Fruit fly (Drosophila melanogaster) whole organism, embryonic: ENCODE results near the gene Hou.

Source experiments
- Awh ChIP-seq: fragments of 200-800 bp; sonication (Bioruptor generic); IDR thresholded peaks from 2 replicates; pipeline ENCODE4, ENCODE4 v1.3.6; 2022; ENCODE audit warnings: missing biosample characterization, missing genetic modification characterization
- B-H2 ChIP-seq: fragments of 200-800 bp; sonication (Bioruptor generic); optimal IDR thresholded peaks from 2 replicates; lab custom pipeline; 2018; ENCODE audit warnings: missing biosample characterization, mild to moderate bottlenecking, missing genetic modification characterization
- Bgb ChIP-seq: fragments of 200-800 bp; sonication (Bioruptor generic); IDR thresholded peaks from 2 replicates; pipeline ENCODE4 v1.3.6; 2022; ENCODE audit warnings: missing biosample characterization, missing genetic modification characterization; ENCODE audit not compliant: partially characterized antibody
- Blimp-1 ChIP-seq: fragments of 200-800 bp; sonication (Bioruptor generic); optimal IDR thresholded peaks from 3 replicates; lab custom pipeline; 2018; ENCODE audit warnings: missing biosample characterization, missing genetic modification characterization, mild to moderate bottlenecking, moderate library complexity, missing genetic modification reagents
- CG10147 ChIP-seq: fragments of 200-800 bp; sonication (Bioruptor generic); optimal IDR thresholded peaks from 2 replicates; lab custom pipeline; 2019; ENCODE audit warnings: missing biosample characterization, mild to moderate bottlenecking, missing genetic modification characterization, moderate library complexity
- CG10979 ChIP-seq: fragments of 200-800 bp; sonication (Bioruptor generic); optimal IDR thresholded peaks from 2 replicates; lab custom pipeline; 2018; ENCODE audit warnings: missing biosample characterization, mild to moderate bottlenecking, missing genetic modification characterization, moderate library complexity
- CG11695 ChIP-seq: fragments of 200-800 bp; sonication (Bioruptor generic); IDR thresholded peaks from 3 replicates; pipeline ENCODE4 v1.3.6; 2022; ENCODE audit warnings: missing biosample characterization, missing genetic modification characterization
- CG12744 ChIP-seq: fragments of 200-800 bp; sonication (Bioruptor generic); optimal IDR thresholded peaks from 2 replicates; lab custom pipeline; 2016; ENCODE audit warnings: missing biosample characterization, missing genetic modification characterization
- CG13287 ChIP-seq: fragments of 200-800 bp; sonication (Bioruptor generic); IDR thresholded peaks from 2 replicates; pipeline ENCODE4 v1.3.6; 2022; ENCODE audit warnings: missing biosample characterization, missing genetic modification characterization; ENCODE audit not compliant: partially characterized antibody
- CG13775 ChIP-seq: fragments of 200-800 bp; sonication (Bioruptor generic); optimal IDR thresholded peaks from 3 replicates; lab custom pipeline; 2017; ENCODE audit warnings: missing biosample characterization, mild to moderate bottlenecking, missing genetic modification characterization
- CG14441 ChIP-seq: fragments of 200-800 bp; sonication (Bioruptor generic); IDR thresholded peaks from 2 replicates; pipeline ENCODE4 v1.3.6; 2022; ENCODE audit warnings: missing biosample characterization, missing genetic modification characterization
- CG15696 ChIP-seq: fragments of 200-800 bp; sonication (Bioruptor generic); optimal IDR thresholded peaks from 2 replicates; lab custom pipeline; 2019; ENCODE audit warnings: missing biosample characterization, mild to moderate bottlenecking, missing genetic modification characterization, moderate library complexity
- CG18599 ChIP-seq: fragments of 200-800 bp; sonication (Bioruptor generic); optimal IDR thresholded peaks from 3 replicates; lab custom pipeline; 2017; ENCODE audit warnings: missing biosample characterization, missing genetic modification characterization, mild to moderate bottlenecking, moderate library complexity, missing genetic modification reagents
- CG2875 ChIP-seq: fragments of 200-800 bp; sonication (Bioruptor generic); optimal IDR thresholded peaks from 2 replicates; lab custom pipeline; 2017; ENCODE audit warnings: missing biosample characterization, mild to moderate bottlenecking, missing genetic modification characterization, missing genetic modification reagents
- CG31224 ChIP-seq: fragments of 200-800 bp; sonication (Bioruptor generic); IDR thresholded peaks from 2 replicates; pipeline ENCODE4 v1.3.6; 2022; ENCODE audit warnings: missing biosample characterization, missing genetic modification characterization
- CG3281 ChIP-seq: fragments of 200-800 bp; sonication (Bioruptor generic); optimal IDR thresholded peaks from 3 replicates; lab custom pipeline; 2017; ENCODE audit warnings: missing biosample characterization, mild to moderate bottlenecking, missing genetic modification characterization
- CG33213 ChIP-seq: fragments of 200-800 bp; sonication (Bioruptor generic); optimal IDR thresholded peaks from 3 replicates; lab custom pipeline; 2016; ENCODE audit warnings: missing biosample characterization, missing genetic modification characterization
- CG34422 ChIP-seq: fragments of 200-800 bp; sonication (Bioruptor generic); IDR thresholded peaks from 3 replicates; pipeline ENCODE4 v1.3.6; 2022; ENCODE audit warnings: missing biosample characterization, missing genetic modification characterization
- CG5953 ChIP-seq: fragments of 200-800 bp; sonication (Bioruptor generic); IDR thresholded peaks from 2 replicates; pipeline ENCODE4 v1.3.6; 2022; ENCODE audit warnings: missing biosample characterization, missing genetic modification characterization
- CG6813 ChIP-seq: fragments of 200-800 bp; sonication (Bioruptor generic); optimal IDR thresholded peaks from 2 replicates; lab custom pipeline; 2017; ENCODE audit warnings: missing biosample characterization, missing genetic modification characterization, mild to moderate bottlenecking, moderate library complexity, missing genetic modification reagents
- CG7271 ChIP-seq: fragments of 200-800 bp; sonication (Bioruptor generic); optimal IDR thresholded peaks from 2 replicates; lab custom pipeline; 2018; ENCODE audit warnings: missing biosample characterization, mild to moderate bottlenecking, missing genetic modification characterization, moderate library complexity
- CG7963 ChIP-seq: fragments of 200-800 bp; sonication (Bioruptor generic); IDR thresholded peaks from 3 replicates; pipeline ENCODE4 v1.3.6; 2022; ENCODE audit warnings: missing biosample characterization, missing genetic modification characterization; ENCODE audit not compliant: partially characterized antibody
- CHES-1-like ChIP-seq: fragments of 200-800 bp; sonication (Bioruptor generic); optimal IDR thresholded peaks from 2 replicates; lab custom pipeline; 2016; ENCODE audit warnings: missing biosample characterization, missing genetic modification characterization
- HLH3B ChIP-seq: fragments of 200-800 bp; sonication (Bioruptor generic); IDR thresholded peaks from 2 replicates; pipeline ENCODE4 v1.3.6; 2022; ENCODE audit warnings: missing biosample characterization, missing genetic modification characterization
- Oaz ChIP-seq: fragments of 200-800 bp; sonication (Bioruptor generic); IDR thresholded peaks from 2 replicates; pipeline ENCODE4 v1.3.6; 2022; ENCODE audit warnings: missing biosample characterization, missing genetic modification characterization
- Oli ChIP-seq: fragments of 200-800 bp; sonication (Bioruptor generic); optimal IDR thresholded peaks from 2 replicates; lab custom pipeline; 2018; ENCODE audit warnings: missing biosample characterization, mild to moderate bottlenecking, missing genetic modification characterization, moderate library complexity
- Rfx ChIP-seq: fragments of 200-800 bp; sonication (Bioruptor generic); IDR thresholded peaks from 2 replicates; pipeline ENCODE4 v1.3.6; 2022; ENCODE audit warnings: missing biosample characterization, missing genetic modification characterization
- Sox100B ChIP-seq: fragments of 200-800 bp; sonication (Bioruptor generic); optimal IDR thresholded peaks from 3 replicates; lab custom pipeline; 2018; ENCODE audit warnings: missing biosample characterization, mild to moderate bottlenecking, missing genetic modification characterization
- Spps ChIP-seq: fragments of 200-800 bp; sonication (Bioruptor generic); optimal IDR thresholded peaks from 2 replicates; lab custom pipeline; 2018; ENCODE audit warnings: missing biosample characterization, mild to moderate bottlenecking, missing genetic modification characterization
- aop ChIP-seq: fragments of 200-800 bp; sonication (Bioruptor generic); IDR thresholded peaks from 2 replicates; pipeline ENCODE4 v1.3.6; 2022; ENCODE audit warnings: missing biosample characterization, missing genetic modification characterization
- ato ChIP-seq: fragments of 200-800 bp; sonication (Bioruptor generic); IDR thresholded peaks from 2 replicates; pipeline ENCODE4 v1.3.6; 2022; ENCODE audit warnings: missing biosample characterization, missing genetic modification characterization; ENCODE audit not compliant: partially characterized antibody
- cwo ChIP-seq: fragments of 200-800 bp; sonication (Bioruptor generic); optimal IDR thresholded peaks from 3 replicates; lab custom pipeline; 2017; ENCODE audit warnings: missing biosample characterization, missing genetic modification characterization, mild to moderate bottlenecking, moderate library complexity, missing genetic modification reagents
- dysf ChIP-seq: fragments of 200-800 bp; sonication (Bioruptor generic); IDR thresholded peaks from 3 replicates; pipeline ENCODE4 v1.3.6; 2022; ENCODE audit warnings: missing biosample characterization, missing genetic modification characterization
- emc ChIP-seq: fragments of 200-800 bp; sonication (Bioruptor generic); optimal IDR thresholded peaks from 2 replicates; lab custom pipeline; 2016; ENCODE audit warnings: missing biosample characterization, missing genetic modification characterization
- fu2 ChIP-seq: fragments of 200-800 bp; sonication (Bioruptor generic); optimal IDR thresholded peaks from 2 replicates; lab custom pipeline; 2016; ENCODE audit warnings: missing biosample characterization, missing genetic modification characterization
- gsb ChIP-seq: fragments of 200-800 bp; sonication (Bioruptor generic); IDR thresholded peaks from 2 replicates; pipeline ENCODE4 v1.3.6; 2022; ENCODE audit warnings: missing biosample characterization, missing genetic modification characterization
- hb ChIP-seq: fragments of 200-800 bp; sonication (Bioruptor generic); IDR thresholded peaks from 3 replicates; pipeline ENCODE4 v1.3.6; 2022; ENCODE audit warnings: missing biosample characterization, missing genetic modification characterization; ENCODE audit not compliant: partially characterized antibody
- pho ChIP-seq: fragments of 200-800 bp; sonication (Bioruptor generic); optimal IDR thresholded peaks from 2 replicates; lab custom pipeline; 2016; ENCODE audit warnings: missing biosample characterization, missing genetic modification characterization
- pita ChIP-seq: fragments of 200-800 bp; sonication (Bioruptor generic); optimal IDR thresholded peaks from 2 replicates; lab custom pipeline; 2017; ENCODE audit warnings: missing biosample characterization, mild to moderate bottlenecking, missing genetic modification characterization
- rib ChIP-seq: fragments of 200-800 bp; sonication (Bioruptor generic); IDR thresholded peaks from 2 replicates; pipeline ENCODE4 v1.3.6; 2022; ENCODE audit warnings: missing biosample characterization, missing genetic modification characterization
- run ChIP-seq: fragments of 200-800 bp; sonication (Bioruptor generic); optimal IDR thresholded peaks from 3 replicates; lab custom pipeline; 2018; ENCODE audit warnings: missing biosample characterization, mild to moderate bottlenecking, missing genetic modification characterization
- salm ChIP-seq: fragments of 200-800 bp; sonication (Bioruptor generic); optimal IDR thresholded peaks from 2 replicates; lab custom pipeline; 2018; ENCODE audit warnings: missing biosample characterization, mild to moderate bottlenecking, missing genetic modification characterization
- sr ChIP-seq: fragments of 200-800 bp; sonication (Bioruptor generic); IDR thresholded peaks from 3 replicates; pipeline ENCODE4 v1.3.6; 2022; ENCODE audit warnings: missing biosample characterization, missing genetic modification characterization
- stc ChIP-seq: fragments of 200-800 bp; sonication (Bioruptor generic); IDR thresholded peaks from 2 replicates; pipeline ENCODE4 v1.3.6; 2022; ENCODE audit warnings: missing biosample characterization, missing genetic modification characterization
- tgo ChIP-seq: fragments of 200-800 bp; sonication (Bioruptor generic); IDR thresholded peaks from 3 replicates; pipeline ENCODE4 v1.3.6; 2022; ENCODE audit warnings: missing biosample characterization, missing genetic modification characterization
- trh ChIP-seq: fragments of 200-800 bp; sonication (Bioruptor generic); optimal IDR thresholded peaks from 2 replicates; lab custom pipeline; 2016; ENCODE audit warnings: missing biosample characterization, missing genetic modification characterization
- wek ChIP-seq: fragments of 200-800 bp; sonication (Bioruptor generic); optimal IDR thresholded peaks from 3 replicates; lab custom pipeline; 2018; ENCODE audit warnings: missing biosample characterization, mild to moderate bottlenecking, missing genetic modification characterization, moderate library complexity
- zen ChIP-seq: fragments of 200-800 bp; sonication (Bioruptor generic); optimal IDR thresholded peaks from 3 replicates; lab custom pipeline; 2018; ENCODE audit warnings: missing biosample characterization, mild to moderate bottlenecking, missing genetic modification characterization, moderate library complexity
- zf30C ChIP-seq: fragments of 200-800 bp; sonication (Bioruptor generic); optimal IDR thresholded peaks from 3 replicates; lab custom pipeline; 2018; ENCODE audit warnings: missing biosample characterization, mild to moderate bottlenecking, missing genetic modification characterization
- zfh2 ChIP-seq: fragments of 200-800 bp; sonication (Bioruptor generic); optimal IDR thresholded peaks from 2 replicates; lab custom pipeline; 2016; ENCODE audit warnings: missing biosample characterization, missing genetic modification characterization

Hou gene

DNA sequence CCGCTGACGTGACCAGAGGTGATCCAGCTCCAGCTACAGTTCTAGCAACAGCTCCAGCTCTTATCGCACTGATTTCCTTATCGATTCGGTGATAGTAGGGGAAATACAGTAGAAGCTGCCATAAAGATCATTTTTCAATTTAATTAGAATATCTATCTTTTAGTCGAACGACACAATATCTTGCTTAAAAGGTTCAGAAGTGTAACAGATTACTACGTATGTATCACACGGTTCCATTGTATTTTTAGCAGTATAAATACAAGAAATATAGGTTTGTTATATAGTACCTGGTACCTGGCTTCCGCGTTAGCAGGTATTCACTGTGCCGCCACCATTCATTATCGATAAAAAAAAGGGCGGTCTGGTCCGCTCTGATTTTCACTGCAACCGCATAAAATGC is 5.4 kb downstream of the Hou start (continued):
- TF ChIP-seq Spps (tag; lab: Kevin White, UChicago): peak; percentile 44
- TF ChIP-seq CHES-1-like (GFP tag; lab: Kevin White, UChicago): peak; percentile 67
- peak; percentile 80 for TF ChIP-seq HLH3B (GFP tag; lab: Robert Waterston, UW)
- TF ChIP-seq Oaz (GFP tag; lab: Robert Waterston, UW): peak; percentile 30; the same call in 1 of the 2 replicates
- TF ChIP-seq zen (tag; lab: Kevin White, UChicago): peak; percentile 77
- no peak for TF ChIP-seq pita (GFP tag; lab: Kevin White, UChicago)
- peak; percentile 90 for TF ChIP-seq Oli (tag; lab: Kevin White, UChicago)
- peak; percentile 62 for TF ChIP-seq CG33213 (GFP tag; lab: Kevin White, UChicago)
- peak; percentile 82 for TF ChIP-seq CG10979 (tag; lab: Kevin White, UChicago)
- peak; percentile 71 for TF ChIP-seq stc
- TF ChIP-seq rib (GFP tag; lab: Robert Waterston, UW): peak; percentile 60; the same call in 1 of the 2 replicates
- TF ChIP-seq CG14441: peak; percentile 81
- peak; percentile 48 for TF ChIP-seq CG12744
- TF ChIP-seq hb (GFP tag; lab: Robert Waterston, UW): no peak
- TF ChIP-seq CG18599 (GFP tag; lab: Kevin White, UChicago): peak; percentile 92
- TF ChIP-seq CG5953 (GFP tag; lab: Robert Waterston, UW): peak; percentile 66; the same call in 1 of the 2 replicates
- TF ChIP-seq B-H2 (GFP tag; lab: Kevin White, UChicago): peak; percentile 43
- no peak for TF ChIP-seq zf30C (GFP tag; lab: Kevin White, UChicago)
- TF ChIP-seq salm (tag; lab: Kevin White, UChicago): peak; percentile 80
- peak; percentile 84 for TF ChIP-seq Blimp-1 (GFP tag; lab: Kevin White, UChicago)
- TF ChIP-seq wek: peak; percentile 49
- TF ChIP-seq ato: no peak
- peak; percentile 79 for TF ChIP-seq tgo
- TF ChIP-seq cwo (GFP tag; lab: Kevin White, UChicago): peak; percentile 78
- peak; percentile 56 for TF ChIP-seq CG31224 (GFP tag; lab: Robert Waterston, UW)
- peak; percentile 78 for TF ChIP-seq Rfx
- peak; percentile 71 for TF ChIP-seq CG6813 (GFP tag; lab: Kevin White, UChicago)
- TF ChIP-seq CG13287 (GFP tag; lab: Robert Waterston, UW): no peak
- TF ChIP-seq CG3281 (GFP tag; lab: Kevin White, UChicago): peak; percentile 82
- TF ChIP-seq CG34422: peak; percentile 74; the same call in 2 of the 3 replicates
- peak; percentile 59 for TF ChIP-seq fu2 (GFP tag; lab: Kevin White, UChicago)
- no peak for TF ChIP-seq Sox100B (GFP tag; lab: Kevin White, UChicago)
- peak; percentile 67 for TF ChIP-seq CG13775 (GFP tag; lab: Kevin White, UChicago)
- peak; percentile 71 for TF ChIP-seq CG15696 (tag; lab: Kevin White, UChicago)
- peak; percentile 20 for TF ChIP-seq emc (GFP tag; lab: Kevin White, UChicago)
- no peak for TF ChIP-seq trh (GFP tag; lab: Kevin White, UChicago)
- peak; percentile 52; the same call in 1 of the 2 replicates for TF ChIP-seq Awh (GFP tag; lab: Robert Waterston, UW)
- TF ChIP-seq pho (GFP tag; lab: Kevin White, UChicago): peak; percentile 71
- peak; percentile 70 for TF ChIP-seq CG2875 (GFP tag; lab: Kevin White, UChicago)
- no peak for TF ChIP-seq CG7963
- peak; percentile 60 for TF ChIP-seq CG10147
- TF ChIP-seq zfh2 (GFP tag; lab: Kevin White, UChicago): peak; percentile 59
- TF ChIP-seq aop (GFP tag; lab: Robert Waterston, UW): 0 out of 2 replicates have a peak, but pooled peaks have one; percentile 10
- TF ChIP-seq CG11695 (GFP tag; lab: Robert Waterston, UW): peak; percentile 72; the same call in 2 of the 3 replicates
- peak; percentile 61 for TF ChIP-seq gsb (GFP tag; lab: Robert Waterston, UW)
- TF ChIP-seq dysf (GFP tag; lab: Robert Waterston, UW): peak; percentile 85
- TF ChIP-seq run (tag; lab: Kevin White, UChicago): peak; percentile 71
- TF ChIP-seq sr: 0 out of 3 replicates have a peak, but pooled peaks have one; percentile 28
- peak; percentile 32 for TF ChIP-seq CG7271 (tag; lab: Kevin White, UChicago)
- no peak for TF ChIP-seq Bgb (GFP tag; lab: Robert Waterston, UW)
